Worm (Caenorhabditis elegans) whole organism, late embryonic: Measurements from ENCODE around the gene ctsa-1.2.
A peak's percentile ranks its signal among the peaks of the same experiment; 100 is the strongest.

Experiments used
- C38D4.7 ChIP-seq: fragments of 200-800 bp; sonication (Bioruptor generic); optimal IDR thresholded peaks from 2 replicates; lab custom pipeline; 2018; ENCODE audit warnings: mild to moderate bottlenecking, missing genetic modification characterization, moderate library complexity, missing compliant biosample characterization
- F13H6.1 ChIP-seq: sonication (generic microtip); optimal IDR thresholded peaks from 2 replicates; lab custom pipeline; 2016; ENCODE audit warnings: missing genetic modification characterization, missing compliant biosample characterization
- Y22D7AL.16 ChIP-seq: sonication (generic microtip); optimal IDR thresholded peaks from 2 replicates; lab custom pipeline; 2016; ENCODE audit warnings: missing genetic modification characterization, missing compliant biosample characterization
- ama-1 ChIP-seq: fragments of 150-350 bp; optimal IDR thresholded peaks from 2 replicates; lab custom pipeline; 2014
- ceh-14 ChIP-seq: sonication (generic microtip); optimal IDR thresholded peaks from 2 replicates; lab custom pipeline; 2016; ENCODE audit warnings: missing genotype, missing genetic modification characterization, missing compliant biosample characterization
- ceh-18 ChIP-seq: sonication (generic microtip); optimal IDR thresholded peaks from 2 replicates; lab custom pipeline; 2016; ENCODE audit warnings: missing genetic modification characterization, missing compliant biosample characterization
- ceh-19 ChIP-seq: fragments of 200-800 bp; sonication (Bioruptor generic); optimal IDR thresholded peaks from 2 replicates; lab custom pipeline; 2018; ENCODE audit warnings: mild to moderate bottlenecking, missing genetic modification characterization, missing compliant biosample characterization
- ceh-31 ChIP-seq: sonication (generic microtip); optimal IDR thresholded peaks from 2 replicates; lab custom pipeline; 2016; ENCODE audit warnings: missing genetic modification characterization, missing compliant biosample characterization
- ceh-34 ChIP-seq: sonication (generic microtip); optimal IDR thresholded peaks from 2 replicates; lab custom pipeline; 2016; ENCODE audit warnings: mild to moderate bottlenecking, missing genetic modification characterization, missing compliant biosample characterization
- ceh-48 ChIP-seq: sonication (generic microtip); optimal IDR thresholded peaks from 2 replicates; lab custom pipeline; 2016; ENCODE audit warnings: missing genetic modification characterization, inconsistent platforms, missing compliant biosample characterization
- ceh-6 ChIP-seq: fragments of 200-800 bp; sonication (Bioruptor generic); optimal IDR thresholded peaks from 2 replicates; lab custom pipeline; 2018; ENCODE audit warnings: mild to moderate bottlenecking, missing genetic modification characterization, missing compliant biosample characterization
- che-1 ChIP-seq: sonication (generic microtip); optimal IDR thresholded peaks from 2 replicates; lab custom pipeline; 2016; ENCODE audit warnings: mild to moderate bottlenecking, missing genetic modification characterization, missing compliant biosample characterization
- elt-2 ChIP-seq: sonication (generic microtip); optimal IDR thresholded peaks from 2 replicates; lab custom pipeline; 2016; ENCODE audit warnings: missing genetic modification reagents, missing genetic modification characterization, missing compliant biosample characterization
- elt-4 ChIP-seq: sonication (generic microtip); optimal IDR thresholded peaks from 2 replicates; lab custom pipeline; 2016; ENCODE audit warnings: missing genetic modification characterization, missing compliant biosample characterization
- ets-4 ChIP-seq: sonication (generic microtip); optimal IDR thresholded peaks from 2 replicates; lab custom pipeline; 2016; ENCODE audit warnings: missing genetic modification characterization, missing compliant biosample characterization
- fkh-6 ChIP-seq: sonication (generic microtip); optimal IDR thresholded peaks from 2 replicates; lab custom pipeline; 2016; ENCODE audit warnings: missing genetic modification characterization, missing compliant biosample characterization
- hlh-30 ChIP-seq: sonication (generic microtip); optimal IDR thresholded peaks from 2 replicates; lab custom pipeline; 2017; ENCODE audit warnings: antibody characterized with exemption, missing genetic modification characterization, missing compliant biosample characterization; ENCODE audit not compliant: insufficient read depth
- hlh-6 ChIP-seq: sonication (generic microtip); optimal IDR thresholded peaks from 2 replicates; lab custom pipeline; 2016; ENCODE audit warnings: missing genotype, missing genetic modification characterization, missing compliant biosample characterization
- hlh-8 ChIP-seq: sonication (generic microtip); optimal IDR thresholded peaks from 2 replicates; lab custom pipeline; 2016; ENCODE audit warnings: missing genotype, missing genetic modification characterization, missing compliant biosample characterization
- mec-3 ChIP-seq: sonication (generic microtip); optimal IDR thresholded peaks from 2 replicates; lab custom pipeline; 2016; ENCODE audit warnings: borderline replicate concordance, missing genetic modification characterization, missing compliant biosample characterization
- nfya-1 ChIP-seq: sonication (generic microtip); optimal IDR thresholded peaks from 2 replicates; lab custom pipeline; 2017; ENCODE audit warnings: missing genetic modification characterization, mild to moderate bottlenecking, missing compliant biosample characterization, antibody characterized with exemption, moderate library complexity
- nhr-11 ChIP-seq: fragments of 150-350 bp; optimal IDR thresholded peaks from 2 replicates; lab custom pipeline; 2014; ENCODE audit warnings: missing biosample characterization, missing genetic modification characterization
- pat-9 ChIP-seq: fragments of 200-800 bp; sonication (Bioruptor generic); optimal IDR thresholded peaks from 2 replicates; lab custom pipeline; 2018; ENCODE audit warnings: mild to moderate bottlenecking, missing genetic modification characterization, moderate library complexity, missing compliant biosample characterization
- pax-1 ChIP-seq: fragments of 150-350 bp; optimal IDR thresholded peaks from 2 replicates; lab custom pipeline; 2014; ENCODE audit warnings: missing biosample characterization, missing genetic modification characterization
- pros-1 ChIP-seq: fragments of 150-350 bp; optimal IDR thresholded peaks from 2 replicates; lab custom pipeline; 2014; ENCODE audit warnings: missing biosample characterization, missing genetic modification reagents, missing genetic modification characterization
- rnt-1 ChIP-seq: sonication (generic microtip); optimal IDR thresholded peaks from 2 replicates; lab custom pipeline; 2016; ENCODE audit warnings: missing genetic modification characterization, missing compliant biosample characterization
- sox-4 ChIP-seq: sonication (generic microtip); optimal IDR thresholded peaks from 2 replicates; lab custom pipeline; 2017; ENCODE audit warnings: mild to moderate bottlenecking, missing genetic modification characterization, inconsistent platforms, missing compliant biosample characterization
- tbx-2 ChIP-seq: sonication (generic microtip); optimal IDR thresholded peaks from 2 replicates; lab custom pipeline; 2016; ENCODE audit warnings: missing genetic modification characterization, missing compliant biosample characterization
- ttx-3 ChIP-seq: sonication (generic microtip); optimal IDR thresholded peaks from 2 replicates; lab custom pipeline; 2016; ENCODE audit warnings: missing genetic modification reagents, missing genetic modification characterization, missing compliant biosample characterization
- unc-55 ChIP-seq: sonication (generic microtip); optimal IDR thresholded peaks from 2 replicates; lab custom pipeline; 2017; ENCODE audit warnings: missing biosample characterization, missing genetic modification reagents, missing genetic modification characterization
- unc-86 ChIP-seq: sonication (generic microtip); optimal IDR thresholded peaks from 2 replicates; lab custom pipeline; 2016; ENCODE audit warnings: missing genetic modification characterization, missing compliant biosample characterization
- zip-5 ChIP-seq: sonication (generic microtip); optimal IDR thresholded peaks from 2 replicates; lab custom pipeline; 2016; ENCODE audit warnings: missing genetic modification characterization, missing compliant biosample characterization
- ztf-16 ChIP-seq: sonication (generic microtip); optimal IDR thresholded peaks from 2 replicates; lab custom pipeline; 2017; ENCODE audit warnings: missing genetic modification characterization, missing compliant biosample characterization

The ctsa-1.2 gene

DNA sequence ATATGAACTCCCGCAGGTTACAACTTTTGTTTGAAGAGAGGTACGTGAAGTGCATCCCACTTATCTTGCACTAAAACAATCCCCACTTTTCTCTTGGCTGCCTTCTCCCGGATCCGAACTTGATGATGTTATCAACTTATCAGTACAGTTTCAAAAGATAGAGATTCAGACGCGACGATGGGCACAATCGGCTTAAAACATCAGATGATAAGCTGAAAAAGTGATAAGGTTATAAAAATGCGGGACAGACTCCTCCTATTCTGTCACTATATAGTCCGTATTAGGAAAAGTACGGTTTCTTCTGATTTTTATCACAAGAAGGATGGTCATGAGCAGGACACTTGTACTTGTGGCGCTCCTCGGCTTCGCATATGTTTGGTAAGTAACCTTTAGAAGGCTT is at the start of gene ctsa-1.2:
Gene ctsa-1.2, plus strand, starts transcription at position 160 of the 400 bp plus-strand sequence.
- TF ChIP-seq elt-2 (tag; lab: Kevin White, UChicago) (peak; percentile 74), ceh-19 (GFP tag; lab: Kevin White, UChicago) (no peak), C38D4.7 (GFP tag; lab: Kevin White, UChicago) (no peak)

- TF ChIP-seq zip-5: no peak
Observed at ce11 chrII:11689941-11690340, 49.2 kb upstream of the ctsa-1.2 start.

ce11 chrII:11690868-11691267 is 48.3 kb upstream of the ctsa-1.2 start:
- no peak for TF ChIP-seq ceh-48 (tag; lab: Kevin White, UChicago)
- TF ChIP-seq hlh-6 (tag; lab: Kevin White, UChicago): no peak
- TF ChIP-seq mec-3 (tag; lab: Kevin White, UChicago): no peak
- TF ChIP-seq F13H6.1 (tag; lab: Kevin White, UChicago): no peak
- no peak for TF ChIP-seq hlh-30
- no peak for TF ChIP-seq ceh-14
- TF ChIP-seq ttx-3: no peak
- TF ChIP-seq Y22D7AL.16: no peak
- no peak for TF ChIP-seq ets-4 (tag; lab: Kevin White, UChicago)

- TF ChIP-seq rnt-1 (tag; lab: Kevin White, UChicago) (peak; percentile 18), che-1 (tag; lab: Kevin White, UChicago) (peak; percentile 8), ztf-16 (tag; lab: Kevin White, UChicago) (peak; percentile 1), unc-86 (tag; lab: Kevin White, UChicago) (peak; percentile 18), ceh-31 (tag; lab: Kevin White, UChicago) (peak; percentile 56), tbx-2 (peak; percentile 14), ceh-6 (GFP tag; lab: Kevin White, UChicago) (peak; percentile 1), ceh-48 (tag; lab: Kevin White, UChicago) (no peak), ceh-18 (tag; lab: Kevin White, UChicago) (peak; percentile 14), sox-4 (tag; lab: Kevin White, UChicago) (peak; percentile 22), ceh-34 (no peak), nfya-1 (peak; percentile 37), pat-9 (tag; lab: Kevin White, UChicago) (peak; percentile 25), pros-1 (no peak), ama-1 (lab: Kevin White, UChicago) (no peak)
Observed at ce11 chrII:11694432-11694831, 44.7 kb upstream of the ctsa-1.2 start.

DNA sequence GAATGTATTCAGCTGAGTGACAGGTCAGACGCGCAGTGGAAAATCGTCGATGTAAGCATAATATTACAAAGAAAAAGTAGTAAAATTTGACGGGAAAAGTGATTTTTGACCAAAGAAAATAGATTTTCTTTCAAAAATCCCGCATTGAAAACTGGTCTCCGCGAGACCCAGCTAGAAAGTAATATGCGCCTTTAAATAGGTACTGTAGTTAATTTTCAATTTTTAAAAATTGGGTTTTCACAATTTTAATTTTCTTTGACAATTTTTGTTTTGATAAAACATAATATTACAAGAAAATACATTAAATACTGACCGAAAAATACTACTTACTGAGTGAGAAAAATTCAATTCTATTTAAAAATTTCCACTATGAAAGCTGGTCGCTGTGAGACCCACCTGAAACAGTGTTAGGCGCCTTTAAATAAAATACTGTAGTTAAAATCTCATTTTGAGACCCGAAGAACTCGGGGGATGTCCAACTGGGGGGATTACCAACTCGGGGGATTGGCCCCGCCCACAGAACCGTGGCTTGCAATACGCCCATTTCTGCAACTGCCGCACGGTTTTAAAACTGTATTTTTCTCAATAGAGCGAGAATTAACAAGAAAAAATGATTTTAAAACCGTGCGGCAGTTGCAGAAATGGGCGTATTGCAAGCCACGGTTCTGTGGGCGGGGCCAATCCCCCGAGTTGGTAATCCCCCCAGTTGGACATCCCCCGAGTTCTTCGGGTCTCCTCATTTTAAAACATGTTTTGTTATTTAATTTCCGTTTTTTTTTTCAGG is 43.8 kb upstream of the ctsa-1.2 start, which contains the start of gene tars-1:
Gene tars-1, minus strand, starts transcription at position 497 of the 784 bp plus-strand sequence.
- TF ChIP-seq unc-55: peak; percentile 20

- TF ChIP-seq elt-4 (tag; lab: Kevin White, UChicago) (no peak), nfya-1 (no peak), nhr-11 (tag; lab: Kevin White, UChicago) (no peak), ceh-31 (tag; lab: Kevin White, UChicago) (no peak), pax-1 (no peak), fkh-6 (tag; lab: Kevin White, UChicago) (no peak), pat-9 (tag; lab: Kevin White, UChicago) (no peak), hlh-8 (tag; lab: Kevin White, UChicago) (no peak)
Observed at ce11 chrII:11695945-11696270, 43.2 kb upstream of the ctsa-1.2 start, which contains the start of gene xpf-1. TSS of gene xpf-1 (plus strand) at chrII:11696171.
